Worm (Caenorhabditis elegans) whole organism, early embryonic: Measurements from ENCODE around the gene F07C6.3.

Source experiments
- B0310.2 ChIP-seq: sonication (generic microtip); optimal IDR thresholded peaks from 2 replicates; lab custom pipeline; 2016; ENCODE audit warnings: mild to moderate bottlenecking, missing genetic modification characterization, missing compliant biosample characterization
- F13C5.2 ChIP-seq: sonication (generic microtip); optimal IDR thresholded peaks from 2 replicates; lab custom pipeline; 2017; ENCODE audit warnings: mild to moderate bottlenecking, missing genetic modification characterization, inconsistent platforms, missing compliant biosample characterization
- aly-1 ChIP-seq: sonication (generic microtip); optimal IDR thresholded peaks from 2 replicates; lab custom pipeline; 2016; ENCODE audit warnings: missing genetic modification characterization, missing compliant biosample characterization
- ama-1 ChIP-seq: fragments of 150-350 bp; optimal IDR thresholded peaks from 2 replicates; lab custom pipeline; 2014
- ceh-13 ChIP-seq: fragments of 200-800 bp; sonication (Bioruptor generic); optimal IDR thresholded peaks from 2 replicates; lab custom pipeline; 2018; ENCODE audit warnings: mild to moderate bottlenecking, missing genetic modification characterization, missing compliant biosample characterization
- ceh-36 ChIP-seq: sonication (generic microtip); optimal IDR thresholded peaks from 2 replicates; lab custom pipeline; 2016; ENCODE audit warnings: missing genetic modification characterization, inconsistent platforms, missing compliant biosample characterization
- ets-7 ChIP-seq: sonication (generic microtip); optimal IDR thresholded peaks from 2 replicates; lab custom pipeline; 2016; ENCODE audit warnings: missing genotype, missing genetic modification characterization, missing compliant biosample characterization
- flt-1 ChIP-seq: fragments of 200-800 bp; sonication (Bioruptor generic); IDR thresholded peaks from 2 replicates; pipeline ENCODE4 v1.3.6; 2022; ENCODE audit warnings: missing genetic modification characterization, missing compliant biosample characterization
- hmbx-1 ChIP-seq: sonication (generic microtip); optimal IDR thresholded peaks from 2 replicates; lab custom pipeline; 2016; ENCODE audit warnings: mild to moderate bottlenecking, missing genetic modification characterization, missing compliant biosample characterization
- hmg-4 ChIP-seq: fragments of 200-800 bp; sonication (Bioruptor generic); optimal IDR thresholded peaks from 2 replicates; lab custom pipeline; 2018; ENCODE audit warnings: mild to moderate bottlenecking, missing genetic modification characterization, missing compliant biosample characterization
- hnd-1 ChIP-seq: sonication (generic microtip); optimal IDR thresholded peaks from 2 replicates; lab custom pipeline; 2016; ENCODE audit warnings: missing genetic modification characterization, missing compliant biosample characterization
- pes-1 ChIP-seq: fragments of 200-800 bp; sonication (Bioruptor generic); IDR thresholded peaks from 2 replicates; pipeline ENCODE4 v1.3.6; 2022; ENCODE audit warnings: missing genetic modification reagents, missing genetic modification characterization, missing compliant biosample characterization
- scrt-1 ChIP-seq: fragments of 200-800 bp; sonication (Bioruptor generic); IDR thresholded peaks from 2 replicates; pipeline ENCODE4 v1.3.6; 2022; ENCODE audit warnings: missing genetic modification characterization, missing compliant biosample characterization
- sea-1 ChIP-seq: fragments of 200-800 bp; sonication (Bioruptor generic); conservative IDR thresholded peaks from 2 replicates; pipeline ENCODE4 v1.3.6; 2022; ENCODE audit warnings: missing genetic modification characterization, missing compliant biosample characterization
- tbx-11 ChIP-seq: fragments of 200-800 bp; sonication (Bioruptor generic); IDR thresholded peaks from 2 replicates; pipeline ENCODE4 v1.3.6; 2022; ENCODE audit warnings: missing genetic modification characterization, missing compliant biosample characterization
- tbx-37 ChIP-seq: fragments of 200-800 bp; sonication (Bioruptor generic); conservative IDR thresholded peaks from 2 replicates; pipeline ENCODE4 v1.3.6; 2022; ENCODE audit warnings: missing genetic modification reagents, missing genetic modification characterization, missing compliant biosample characterization
- tra-4 ChIP-seq: sonication (generic microtip); optimal IDR thresholded peaks from 2 replicates; lab custom pipeline; 2017; ENCODE audit warnings: missing genetic modification characterization, missing compliant biosample characterization

F07C6.3 gene

ce11 chrIV:12816636-12817035, 27.6 kb downstream of the F07C6.3 start:
- TF ChIP-seq ama-1 (lab: Kevin White, UChicago) (no peak), tra-4 (tag; lab: Kevin White, UChicago) (no peak), flt-1 (GFP tag; lab: Robert Waterston, UW) (no peak), tbx-11 (GFP tag; lab: Robert Waterston, UW) (no peak), aly-1 (tag; lab: Kevin White, UChicago) (no peak), F13C5.2 (tag; lab: Kevin White, UChicago) (no peak), tbx-37 (no peak), scrt-1 (GFP tag; lab: Robert Waterston, UW) (no peak), hmg-4 (GFP tag; lab: Kevin White, UChicago) (no peak), ceh-36 (no peak), hmbx-1 (tag; lab: Kevin White, UChicago) (no peak), pes-1 (GFP tag; lab: Robert Waterston, UW) (no peak), sea-1 (GFP tag; lab: Robert Waterston, UW) (no peak), ceh-13 (GFP tag; lab: Kevin White, UChicago) (no peak), hnd-1 (tag; lab: Kevin White, UChicago) (no peak), ets-7 (no peak), B0310.2 (no peak)

ce11 chrIV:12817539-12817938, 28.5 kb downstream of the F07C6.3 start:
- TF ChIP-seq aly-1 (tag; lab: Kevin White, UChicago) = no peak
- TF ChIP-seq ama-1 (lab: Kevin White, UChicago) = no peak
- TF ChIP-seq tra-4 (tag; lab: Kevin White, UChicago) = no peak
- no peak for TF ChIP-seq hnd-1 (tag; lab: Kevin White, UChicago)
- TF ChIP-seq tbx-37 = no peak
- TF ChIP-seq ceh-36 = no peak
- no peak for TF ChIP-seq scrt-1 (GFP tag; lab: Robert Waterston, UW)
- TF ChIP-seq flt-1 (GFP tag; lab: Robert Waterston, UW) = no peak
- no peak for TF ChIP-seq ceh-13 (GFP tag; lab: Kevin White, UChicago)
- TF ChIP-seq pes-1 (GFP tag; lab: Robert Waterston, UW) = no peak
- TF ChIP-seq F13C5.2 (tag; lab: Kevin White, UChicago) = no peak

ce11 chrIV:12825304-12825703, 36.3 kb downstream of the F07C6.3 start, which contains the start of gene M02B1.4:
Gene M02B1.4 (minus strand): TSS chrIV:12825312.
- TF ChIP-seq ama-1 (lab: Kevin White, UChicago) = no peak
- no peak for TF ChIP-seq ets-7
- no peak for TF ChIP-seq aly-1 (tag; lab: Kevin White, UChicago)
- no peak for TF ChIP-seq hmg-4 (GFP tag; lab: Kevin White, UChicago)
- TF ChIP-seq hmbx-1 (tag; lab: Kevin White, UChicago) = no peak
- no peak for TF ChIP-seq flt-1 (GFP tag; lab: Robert Waterston, UW)
- TF ChIP-seq scrt-1 (GFP tag; lab: Robert Waterston, UW) = no peak
- TF ChIP-seq B0310.2 = no peak
- no peak for TF ChIP-seq ceh-13 (GFP tag; lab: Kevin White, UChicago)
- TF ChIP-seq hnd-1 (tag; lab: Kevin White, UChicago) = no peak
- no peak for TF ChIP-seq tra-4 (tag; lab: Kevin White, UChicago)
- no peak for TF ChIP-seq F13C5.2 (tag; lab: Kevin White, UChicago)
- no peak for TF ChIP-seq ceh-36
- no peak for TF ChIP-seq sea-1 (GFP tag; lab: Robert Waterston, UW)

- TF ChIP-seq tra-4 (tag; lab: Kevin White, UChicago) = no peak
- no peak for TF ChIP-seq F13C5.2 (tag; lab: Kevin White, UChicago)
- TF ChIP-seq ceh-13 (GFP tag; lab: Kevin White, UChicago) = no peak
- no peak for TF ChIP-seq flt-1 (GFP tag; lab: Robert Waterston, UW)
- TF ChIP-seq hmbx-1 (tag; lab: Kevin White, UChicago) = no peak
- no peak for TF ChIP-seq hnd-1 (tag; lab: Kevin White, UChicago)
- no peak for TF ChIP-seq pes-1 (GFP tag; lab: Robert Waterston, UW)
Observed at ce11 chrIV:12830829-12831392, 41.9 kb downstream of the F07C6.3 start.

ce11 chrIV:12831609-12832500, 42.8 kb downstream of the F07C6.3 start:
- no peak for TF ChIP-seq tra-4 (tag; lab: Kevin White, UChicago)
- TF ChIP-seq ceh-13 (GFP tag; lab: Kevin White, UChicago) = no peak
- TF ChIP-seq F13C5.2 (tag; lab: Kevin White, UChicago) = no peak
- no peak for TF ChIP-seq hmbx-1 (tag; lab: Kevin White, UChicago)
- no peak for TF ChIP-seq hmg-4 (GFP tag; lab: Kevin White, UChicago)
- no peak for TF ChIP-seq ama-1 (lab: Kevin White, UChicago)
- TF ChIP-seq aly-1 (tag; lab: Kevin White, UChicago) = no peak
- TF ChIP-seq sea-1 (GFP tag; lab: Robert Waterston, UW) = no peak
- TF ChIP-seq ceh-36 = no peak
- no peak for TF ChIP-seq hnd-1 (tag; lab: Kevin White, UChicago)
- TF ChIP-seq pes-1 (GFP tag; lab: Robert Waterston, UW) = no peak
- no peak for TF ChIP-seq ets-7
- no peak for TF ChIP-seq scrt-1 (GFP tag; lab: Robert Waterston, UW)
- TF ChIP-seq flt-1 (GFP tag; lab: Robert Waterston, UW) = no peak
- no peak for TF ChIP-seq B0310.2
- no peak for TF ChIP-seq tbx-11 (GFP tag; lab: Robert Waterston, UW)

ce11 chrIV:12833698-12834416, 44.8 kb downstream of the F07C6.3 start:
- TF ChIP-seq tbx-11 (GFP tag; lab: Robert Waterston, UW) = no peak
- no peak for TF ChIP-seq ceh-13 (GFP tag; lab: Kevin White, UChicago)
- no peak for TF ChIP-seq pes-1 (GFP tag; lab: Robert Waterston, UW)
- no peak for TF ChIP-seq tra-4 (tag; lab: Kevin White, UChicago)
- TF ChIP-seq hmbx-1 (tag; lab: Kevin White, UChicago) = no peak
- TF ChIP-seq hmg-4 (GFP tag; lab: Kevin White, UChicago) = no peak
- TF ChIP-seq ama-1 (lab: Kevin White, UChicago) = no peak
- TF ChIP-seq B0310.2 = no peak
- TF ChIP-seq F13C5.2 (tag; lab: Kevin White, UChicago) = no peak
- TF ChIP-seq ceh-36 = no peak
- TF ChIP-seq aly-1 (tag; lab: Kevin White, UChicago) = no peak
- TF ChIP-seq sea-1 (GFP tag; lab: Robert Waterston, UW) = no peak
